Worm (Caenorhabditis elegans): ENCODE measurements around the gene cnc-5.

ce11 chrV:1486031-1486430, 40.9 kb downstream of the cnc-5 start:
- no peak for TF ChIP-seq B0019.2 (GFP tag; conservative IDR thresholded peaks at IDR 0.05)
- no peak for TF ChIP-seq snpc-4 (GFP tag; optimal IDR thresholded peaks at IDR 0.05)
- no peak for TF ChIP-seq snpc-4 (tag; optimal IDR thresholded peaks at IDR 0.05)
- TF ChIP-seq unc-62 (GFP tag; optimal IDR thresholded peaks at IDR 0.05), result no peak
- no peak for TF ChIP-seq Y53G8AR.9 (GFP tag; conservative IDR thresholded peaks at IDR 0.05)
- no peak for TF ChIP-seq repo-1 (tag; optimal IDR thresholded peaks at IDR 0.05)
- no peak for TF ChIP-seq hrde-1 (tag; optimal IDR thresholded peaks at IDR 0.05; ENCODE audit: borderline replicate concordance)

All from whole organism, young adult.